ENCODE assay signal across 1 fruit fly cellular context in genomic region chr3R:30770069-30770633, dm6.
TF ChIP-seq lines count a peak whose summit lies in the region.

No protein-coding gene starts in this region.

TF ChIP-seq in whole organism, embryonic, 481 proteins besides CTCF, POLR2A, EP300 and RAD21 (continued from another document):
- TF ChIP-seq CG10209 (GFP tag; optimal IDR thresholded peaks at IDR 0.05; lab: Kevin White, UChicago) (no peak), tap (tag; optimal IDR thresholded peaks at IDR 0.05; lab: Kevin White, UChicago) (no peak), ems (GFP tag; optimal IDR thresholded peaks at IDR 0.05; lab: Kevin White, UChicago) (no peak), Sox102F (GFP tag; optimal IDR thresholded peaks at IDR 0.05; lab: Kevin White, UChicago) (no peak), CG18476 (GFP tag; optimal IDR thresholded peaks at IDR 0.05; lab: Kevin White, UChicago) (no peak), CG8281 (tag; optimal IDR thresholded peaks at IDR 0.05; lab: Kevin White, UChicago) (no peak), CG18764 (GFP tag; optimal IDR thresholded peaks at IDR 0.05; lab: Kevin White, UChicago) (no peak), CG14965 (GFP tag; optimal IDR thresholded peaks at IDR 0.05; lab: Kevin White, UChicago; ENCODE audit: borderline replicate concordance) (no peak), klu (GFP tag; IDR thresholded peaks at IDR 0.05; lab: Robert Waterston, UW) (no peak), vfl (GFP tag; optimal IDR thresholded peaks at IDR 0.05; lab: Kevin White, UChicago) (no peak), HmgZ (tag; optimal IDR thresholded peaks at IDR 0.05; lab: Kevin White, UChicago) (no peak), Fer2 (tag; optimal IDR thresholded peaks at IDR 0.05; lab: Kevin White, UChicago) (no peak), zen (tag; optimal IDR thresholded peaks at IDR 0.05; lab: Kevin White, UChicago) (no peak), odd (GFP tag; optimal IDR thresholded peaks at IDR 0.05; lab: Kevin White, UChicago) (no peak), ase (GFP tag; IDR thresholded peaks at IDR 0.05; lab: Robert Waterston, UW) (no peak), Dad (GFP tag; optimal IDR thresholded peaks at IDR 0.05; lab: Kevin White, UChicago) (no peak), CG3838 (GFP tag; optimal IDR thresholded peaks at IDR 0.05; lab: Kevin White, UChicago) (no peak), Antp (GFP tag; optimal IDR thresholded peaks at IDR 0.05; lab: Kevin White, UChicago) (no peak), ro (GFP tag; IDR thresholded peaks at IDR 0.05; lab: Robert Waterston, UW) (no peak), CG4617 (GFP tag; optimal IDR thresholded peaks at IDR 0.05; lab: Kevin White, UChicago; ENCODE audit: borderline replicate concordance) (no peak), maf-S (GFP tag; optimal IDR thresholded peaks at IDR 0.05; lab: Kevin White, UChicago) (no peak), chif (GFP tag; optimal IDR thresholded peaks at IDR 0.05; lab: Kevin White, UChicago) (peak in 1 of 2 experiments; percentile 7), CG4360 (GFP tag; IDR thresholded peaks at IDR 0.05; lab: Robert Waterston, UW) (no peak), CG3281 (GFP tag; optimal IDR thresholded peaks at IDR 0.05; lab: Kevin White, UChicago) (no peak), trem (tag; optimal IDR thresholded peaks at IDR 0.05; lab: Kevin White, UChicago) (no peak), CG11696 (GFP tag; IDR thresholded peaks at IDR 0.05; lab: Robert Waterston, UW) (no peak), Neu2 (GFP tag; optimal IDR thresholded peaks at IDR 0.05; lab: Kevin White, UChicago; ENCODE audit: borderline replicate concordance) (no peak), CG14710 (tag; optimal IDR thresholded peaks at IDR 0.05; lab: Kevin White, UChicago) (peak; percentile 10), crc (GFP tag; optimal IDR thresholded peaks at IDR 0.05; lab: Kevin White, UChicago) (no peak), crol (GFP tag; IDR thresholded peaks at IDR 0.05; lab: Robert Waterston, UW) (no peak), Hr78 (GFP tag; optimal IDR thresholded peaks at IDR 0.05; lab: Kevin White, UChicago) (no peak), Dfd (GFP tag; optimal IDR thresholded peaks at IDR 0.05; lab: Kevin White, UChicago) (no peak), CG15269 (tag; optimal IDR thresholded peaks at IDR 0.05; lab: Kevin White, UChicago) (no peak), usp (GFP tag; optimal IDR thresholded peaks at IDR 0.05; lab: Kevin White, UChicago) (no peak), pho (GFP tag; optimal IDR thresholded peaks at IDR 0.05; lab: Kevin White, UChicago) (no peak), Ets65A (GFP tag; lab: Kevin White, UChicago) (peak; percentile 28), run (tag; optimal IDR thresholded peaks at IDR 0.05; lab: Kevin White, UChicago) (no peak), amos (GFP tag; IDR thresholded peaks at IDR 0.05; lab: Robert Waterston, UW; ENCODE audit: partially characterized antibody) (no peak), Taf1 (GFP tag; IDR thresholded peaks at IDR 0.05; lab: Robert Waterston, UW) (no peak), CG7987 (GFP tag; optimal IDR thresholded peaks at IDR 0.05; lab: Kevin White, UChicago) (no peak), CG32767 (GFP tag; IDR thresholded peaks at IDR 0.05; lab: Robert Waterston, UW) (no peak), Dll (GFP tag; IDR thresholded peaks at IDR 0.05; lab: Robert Waterston, UW; ENCODE audit: partially characterized antibody) (no peak), Abd-B (GFP tag; optimal IDR thresholded peaks at IDR 0.05; lab: Kevin White, UChicago) (no peak), CG3726 (GFP tag; IDR thresholded peaks at IDR 0.05; lab: Robert Waterston, UW) (no peak), Tbp (GFP tag; optimal IDR thresholded peaks at IDR 0.05; lab: Kevin White, UChicago) (no peak), en (GFP tag; optimal IDR thresholded peaks at IDR 0.05; lab: Kevin White, UChicago) (no peak), Fer1 (GFP tag; optimal IDR thresholded peaks at IDR 0.05; lab: Kevin White, UChicago) (no peak)
TF ChIP-seq in whole organism, embryonic: peak in this region for 27.
